Fruit fly (Drosophila melanogaster): ENCODE measurements around the gene CG33764.

- TF ChIP-seq CG14655 (GFP tag; optimal IDR thresholded peaks at IDR 0.05) (no peak), CG8301 (tag; optimal IDR thresholded peaks at IDR 0.05) (no peak)
These were observed 10.5 kb upstream of the CG33764 start, which contains the start of gene Ctl1 for dm6 chr3L:4277796-4278195.
